Fruit fly (Drosophila melanogaster) whole organism, prepupa: ENCODE data around the gene CG15498.

Source experiments
- Blimp-1 ChIP-seq: fragments of 200-800 bp; sonication (Bioruptor generic); optimal IDR thresholded peaks from 3 replicates; lab custom pipeline; 2017; ENCODE audit warnings: missing biosample characterization, missing genetic modification characterization, mild to moderate bottlenecking, moderate library complexity, missing genetic modification reagents
- CG10631 ChIP-seq: fragments of 200-800 bp; sonication (Bioruptor generic); optimal IDR thresholded peaks from 2 replicates; lab custom pipeline; 2016; ENCODE audit warnings: missing biosample characterization, missing genetic modification characterization
- CG10669 ChIP-seq: fragments of 200-800 bp; sonication (Bioruptor generic); optimal IDR thresholded peaks from 3 replicates; lab custom pipeline; 2018; ENCODE audit warnings: missing biosample characterization, mild to moderate bottlenecking, missing genetic modification characterization, moderate library complexity
- CG11294 ChIP-seq: fragments of 200-800 bp; sonication (Bioruptor generic); IDR thresholded peaks from 2 replicates; pipeline ENCODE4 v1.3.6; 2022; ENCODE audit warnings: missing biosample characterization, missing genetic modification characterization
- CG11762 ChIP-seq: fragments of 200-800 bp; sonication (Bioruptor generic); optimal IDR thresholded peaks from 3 replicates; lab custom pipeline; 2016; ENCODE audit warnings: missing biosample characterization, missing genetic modification characterization; ENCODE audit not compliant: insufficient read depth
- CG11902 ChIP-seq: fragments of 200-800 bp; sonication (Bioruptor generic); optimal IDR thresholded peaks from 3 replicates; lab custom pipeline; 2016; ENCODE audit warnings: missing biosample characterization, missing genetic modification characterization
- CG15336 ChIP-seq: fragments of 200-800 bp; sonication (Bioruptor generic); IDR thresholded peaks from 2 replicates; pipeline ENCODE4 v1.3.6; 2022; ENCODE audit warnings: missing biosample characterization, missing genetic modification characterization
- CG1621 ChIP-seq: fragments of 200-800 bp; sonication (Bioruptor generic); optimal IDR thresholded peaks from 3 replicates; lab custom pipeline; 2018; ENCODE audit warnings: missing biosample characterization, mild to moderate bottlenecking, missing genetic modification characterization
- CG16779 ChIP-seq: fragments of 200-800 bp; sonication (Bioruptor generic); optimal IDR thresholded peaks from 3 replicates; lab custom pipeline; 2017; ENCODE audit warnings: missing biosample characterization, mild to moderate bottlenecking, missing genetic modification characterization
- CG3032 ChIP-seq: fragments of 200-800 bp; optimal IDR thresholded peaks from 2 replicates; lab custom pipeline; 2019; ENCODE audit warnings: missing biosample characterization, mild to moderate bottlenecking, missing genetic modification characterization, moderate library complexity
- CG31627 ChIP-seq: fragments of 200-800 bp; sonication (Bioruptor generic); optimal IDR thresholded peaks from 3 replicates; lab custom pipeline; 2016; ENCODE audit warnings: missing biosample characterization, missing genetic modification characterization
- CG32006 ChIP-seq: fragments of 200-800 bp; sonication (Bioruptor generic); optimal IDR thresholded peaks from 3 replicates; lab custom pipeline; 2017; ENCODE audit warnings: missing biosample characterization, mild to moderate bottlenecking, missing genetic modification characterization
- CG34406 ChIP-seq: fragments of 200-800 bp; sonication (Bioruptor generic); optimal IDR thresholded peaks from 3 replicates; lab custom pipeline; 2016; ENCODE audit warnings: missing biosample characterization, missing genetic modification characterization
- CG4318 ChIP-seq: fragments of 200-800 bp; sonication (Bioruptor generic); optimal IDR thresholded peaks from 3 replicates; lab custom pipeline; 2017; ENCODE audit warnings: missing biosample characterization, mild to moderate bottlenecking, missing genetic modification characterization
- CG6276 ChIP-seq: fragments of 200-800 bp; sonication (Bioruptor generic); optimal IDR thresholded peaks from 2 replicates; lab custom pipeline; 2017; ENCODE audit warnings: missing biosample characterization, mild to moderate bottlenecking, missing genetic modification characterization
- CG6792 ChIP-seq: fragments of 200-800 bp; sonication (Bioruptor generic); optimal IDR thresholded peaks from 3 replicates; lab custom pipeline; 2016; ENCODE audit warnings: missing biosample characterization, missing genetic modification characterization
- CG6808 ChIP-seq: fragments of 200-800 bp; sonication (Bioruptor generic); optimal IDR thresholded peaks from 3 replicates; lab custom pipeline; 2017; ENCODE audit warnings: missing biosample characterization, missing genetic modification characterization, mild to moderate bottlenecking, moderate library complexity, missing genetic modification reagents
- CG6854 ChIP-seq: fragments of 200-800 bp; sonication (Bioruptor generic); optimal IDR thresholded peaks from 2 replicates; lab custom pipeline; 2017; ENCODE audit warnings: missing biosample characterization, mild to moderate bottlenecking, missing genetic modification characterization
- CG7368 ChIP-seq: fragments of 200-800 bp; sonication (Bioruptor generic); optimal IDR thresholded peaks from 3 replicates; lab custom pipeline; 2016; ENCODE audit warnings: missing biosample characterization, missing genetic modification characterization
- CG8319 ChIP-seq: fragments of 200-800 bp; sonication (Bioruptor generic); optimal IDR thresholded peaks from 3 replicates; lab custom pipeline; 2016; ENCODE audit warnings: missing biosample characterization, missing genetic modification characterization
- CG8632 ChIP-seq: fragments of 200-800 bp; sonication (Bioruptor generic); optimal IDR thresholded peaks from 3 replicates; lab custom pipeline; 2016; ENCODE audit warnings: missing biosample characterization, missing genetic modification characterization
- CG9139 ChIP-seq: fragments of 200-800 bp; sonication (Bioruptor generic); optimal IDR thresholded peaks from 3 replicates; lab custom pipeline; 2017; ENCODE audit warnings: missing biosample characterization, mild to moderate bottlenecking, missing genetic modification characterization
- Eip75B ChIP-seq: fragments of 200-800 bp; sonication (Bioruptor generic); optimal IDR thresholded peaks from 3 replicates; lab custom pipeline; 2016; ENCODE audit warnings: missing biosample characterization, missing genetic modification characterization
- Eip78C ChIP-seq: fragments of 200-800 bp; sonication (Bioruptor generic); peaks from one replicate; lab custom pipeline; 2016; ENCODE audit warnings: missing biosample characterization, missing genetic modification characterization
- Eip93F ChIP-seq: fragments of 200-800 bp; sonication (Bioruptor generic); optimal IDR thresholded peaks from 2 replicates; lab custom pipeline; 2016; ENCODE audit warnings: missing biosample characterization, mild to moderate bottlenecking, missing genetic modification characterization
- Ets21C ChIP-seq: fragments of 200-800 bp; sonication (Bioruptor generic); optimal IDR thresholded peaks from 3 replicates; lab custom pipeline; 2016; ENCODE audit warnings: missing biosample characterization, missing genetic modification characterization
- Ets96B ChIP-seq: fragments of 200-800 bp; optimal IDR thresholded peaks from 2 replicates; lab custom pipeline; 2019; ENCODE audit warnings: missing biosample characterization, mild to moderate bottlenecking, missing genetic modification characterization, moderate library complexity
- Gug ChIP-seq: fragments of 200-800 bp; sonication (Bioruptor generic); IDR thresholded peaks from 2 replicates; pipeline ENCODE4 v1.3.6; 2022; ENCODE audit warnings: missing biosample characterization, missing genetic modification characterization
- Hr39 ChIP-seq: fragments of 200-800 bp; sonication (Bioruptor generic); optimal IDR thresholded peaks from 2 replicates; lab custom pipeline; 2016; ENCODE audit warnings: missing biosample characterization, missing genetic modification characterization
- Hr4 ChIP-seq: fragments of 200-800 bp; sonication (Bioruptor generic); optimal IDR thresholded peaks from 3 replicates; lab custom pipeline; 2016; ENCODE audit warnings: missing biosample characterization, missing genetic modification characterization
- Lpt ChIP-seq: fragments of 200-800 bp; sonication (Bioruptor generic); optimal IDR thresholded peaks from 3 replicates; lab custom pipeline; 2016; ENCODE audit warnings: missing biosample characterization, missing genetic modification characterization
- Met ChIP-seq: fragments of 200-800 bp; sonication (Bioruptor generic); optimal IDR thresholded peaks from 3 replicates; lab custom pipeline; 2016; ENCODE audit warnings: missing biosample characterization, missing genetic modification characterization
- Smox ChIP-seq: fragments of 200-800 bp; sonication (Bioruptor generic); optimal IDR thresholded peaks from 3 replicates; lab custom pipeline; 2016; ENCODE audit warnings: missing biosample characterization, missing genetic modification characterization
- Sox102F ChIP-seq: fragments of 200-800 bp; sonication (Bioruptor generic); optimal IDR thresholded peaks from 2 replicates; lab custom pipeline; 2016; ENCODE audit warnings: missing biosample characterization, mild to moderate bottlenecking, missing genetic modification characterization
- Sox14 ChIP-seq: fragments of 200-800 bp; sonication (Bioruptor generic); optimal IDR thresholded peaks from 3 replicates; lab custom pipeline; 2016; ENCODE audit warnings: missing biosample characterization, missing genetic modification characterization
- achi ChIP-seq: fragments of 200-800 bp; sonication (Bioruptor generic); optimal IDR thresholded peaks from 3 replicates; lab custom pipeline; 2016; ENCODE audit warnings: missing biosample characterization, missing genetic modification characterization
- dac ChIP-seq: fragments of 200-800 bp; sonication (Bioruptor generic); optimal IDR thresholded peaks from 2 replicates; lab custom pipeline; 2017; ENCODE audit warnings: missing biosample characterization, mild to moderate bottlenecking, missing genetic modification characterization
- dsx ChIP-seq: fragments of 200-800 bp; optimal IDR thresholded peaks from 3 replicates; lab custom pipeline; 2019; ENCODE audit warnings: missing biosample characterization, mild to moderate bottlenecking, missing genetic modification characterization, moderate library complexity; ENCODE audit not compliant: poor library complexity, severe bottlenecking
- eg ChIP-seq: fragments of 200-800 bp; sonication (Bioruptor generic); IDR thresholded peaks from 3 replicates; pipeline ENCODE4 v1.3.6; 2022; ENCODE audit warnings: missing biosample characterization, missing genetic modification characterization
- esn ChIP-seq: fragments of 200-800 bp; sonication (Bioruptor generic); optimal IDR thresholded peaks from 2 replicates; lab custom pipeline; 2016; ENCODE audit warnings: missing biosample characterization, mild to moderate bottlenecking, missing genetic modification characterization, moderate library complexity
- fd85E ChIP-seq: fragments of 200-800 bp; sonication (Bioruptor generic); optimal IDR thresholded peaks from 3 replicates; lab custom pipeline; 2016; ENCODE audit warnings: missing biosample characterization, missing genetic modification characterization
- fkh ChIP-seq: fragments of 200-800 bp; sonication (Bioruptor generic); optimal IDR thresholded peaks from 3 replicates; lab custom pipeline; 2017; ENCODE audit warnings: missing biosample characterization, mild to moderate bottlenecking, missing genetic modification characterization, moderate library complexity
- lz ChIP-seq: fragments of 200-800 bp; sonication (Bioruptor generic); optimal IDR thresholded peaks from 3 replicates; lab custom pipeline; 2016; ENCODE audit warnings: missing biosample characterization, missing genetic modification characterization
- net ChIP-seq: fragments of 200-800 bp; sonication (Bioruptor generic); optimal IDR thresholded peaks from 3 replicates; lab custom pipeline; 2016; ENCODE audit warnings: missing biosample characterization, missing genetic modification characterization
- pdm3 ChIP-seq: fragments of 200-800 bp; sonication (Bioruptor generic); optimal IDR thresholded peaks from 3 replicates; lab custom pipeline; 2016; ENCODE audit warnings: missing biosample characterization, missing genetic modification characterization
- spab ChIP-seq: fragments of 200-800 bp; sonication (Bioruptor generic); optimal IDR thresholded peaks from 2 replicates; lab custom pipeline; 2017; ENCODE audit warnings: missing biosample characterization, mild to moderate bottlenecking, missing genetic modification characterization, missing genetic modification reagents
- ss ChIP-seq, 2 experiments: fragments of 200-800 bp; sonication (Bioruptor generic); optimal IDR thresholded peaks; 2 replicates in 1 of 2; 3 replicates in 1 of 2; lab custom pipeline; 2017 to 2018; ENCODE audit warnings: mild to moderate bottlenecking in 2 of 2, missing biosample characterization in 2 of 2, missing genetic modification characterization in 2 of 2, moderate library complexity in 1 of 2
- svp ChIP-seq: fragments of 200-800 bp; sonication (Bioruptor generic); peaks from one replicate; lab custom pipeline; 2016; ENCODE audit warnings: missing biosample characterization, missing genetic modification characterization

The CG15498 gene

DNA sequence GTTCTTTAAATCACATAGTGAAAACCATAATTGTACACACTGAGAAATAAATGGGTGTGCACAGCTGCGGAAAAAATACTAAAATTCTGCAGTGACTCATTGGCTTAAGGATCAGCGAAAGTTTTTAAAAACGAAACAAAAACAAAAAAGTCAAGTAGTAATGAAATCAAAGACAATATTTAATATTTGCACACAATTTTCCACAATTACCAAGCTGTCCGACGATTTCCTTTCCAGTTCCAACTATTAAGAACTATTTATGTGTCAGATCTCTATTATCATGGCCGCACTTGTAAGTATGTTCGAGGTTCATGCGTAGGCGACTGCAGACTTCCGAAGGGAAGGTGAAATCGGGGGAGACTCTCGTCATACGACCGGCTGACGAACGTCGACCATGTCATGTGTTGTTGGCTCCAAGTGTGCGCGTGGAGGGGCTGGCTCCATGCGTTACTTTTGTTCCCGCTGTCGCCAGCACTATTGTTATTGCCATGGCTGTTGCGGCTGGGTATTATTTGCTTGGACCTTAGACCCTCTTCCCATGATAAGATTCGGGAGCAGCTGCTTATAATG, 46.0 kb upstream of the CG15498 start (continued):
- TF ChIP-seq dac (peak; percentile 27), Ets96B (peak; percentile 69), spab (GFP tag; lab: Kevin White, UChicago) (peak; percentile 60), CG32006 (GFP tag; lab: Kevin White, UChicago) (peak; percentile 81), CG8632 (GFP tag; lab: Kevin White, UChicago) (peak; percentile 30), lz (GFP tag; lab: Kevin White, UChicago) (peak; percentile 43), CG9139 (GFP tag; lab: Kevin White, UChicago) (peak; percentile 40), CG16779 (peak; percentile 28), CG31627 (peak; percentile 31), CG34406 (peak; percentile 39), CG6276 (GFP tag; lab: Kevin White, UChicago) (peak; percentile 44), CG6854 (GFP tag; lab: Kevin White, UChicago) (no peak), ss (GFP tag; optimal IDR thresholded peaks at IDR 0.05; lab: Kevin White, UChicago) (peak; percentile 61 to 64), CG4318 (peak; percentile 27)

dm6 chr3R:21613322-21613807, 44.4 kb upstream of the CG15498 start:
- no peak for TF ChIP-seq CG11902
- TF ChIP-seq dsx (GFP tag; lab: Kevin White, UChicago), result peak; percentile 83
- peak; percentile 2 for TF ChIP-seq CG10631 (GFP tag; lab: Kevin White, UChicago)
- TF ChIP-seq CG6792 (GFP tag; lab: Kevin White, UChicago), result peak; percentile 18
- TF ChIP-seq Lpt, result no peak
- no peak for TF ChIP-seq eg (GFP tag; lab: Robert Waterston, UW)
- peak; percentile 66 for TF ChIP-seq CG16779
- TF ChIP-seq Eip78C (GFP tag; lab: Kevin White, UChicago), result peak; percentile 74
- no peak for TF ChIP-seq pdm3 (GFP tag; lab: Kevin White, UChicago)
- no peak for TF ChIP-seq CG11762
- peak; percentile 11 for TF ChIP-seq Smox (GFP tag; lab: Kevin White, UChicago)
- TF ChIP-seq Eip75B, result no peak
- TF ChIP-seq Met (GFP tag; lab: Kevin White, UChicago), result peak; percentile 38
- TF ChIP-seq CG8632 (GFP tag; lab: Kevin White, UChicago), result peak; percentile 41
- TF ChIP-seq spab (GFP tag; lab: Kevin White, UChicago), result peak; percentile 23
- peak; percentile 66 for TF ChIP-seq svp (GFP tag; lab: Kevin White, UChicago)
- TF ChIP-seq CG32006 (GFP tag; lab: Kevin White, UChicago), result no peak
- no peak for TF ChIP-seq CG8319
- TF ChIP-seq lz (GFP tag; lab: Kevin White, UChicago), result no peak
- no peak for TF ChIP-seq fd85E (GFP tag; lab: Kevin White, UChicago)
- no peak for TF ChIP-seq CG4318
- TF ChIP-seq CG34406, result peak; percentile 43
- no peak for TF ChIP-seq CG15336 (GFP tag; lab: Robert Waterston, UW)
- TF ChIP-seq fkh (GFP tag; lab: Kevin White, UChicago), result peak; percentile 100
- no peak for TF ChIP-seq CG11294 (GFP tag; lab: Robert Waterston, UW)
- TF ChIP-seq Gug (GFP tag; lab: Robert Waterston, UW), result no peak
- TF ChIP-seq Sox102F, result peak; percentile 15
- peak; percentile 13 for TF ChIP-seq CG3032 (tag; lab: Kevin White, UChicago)
- TF ChIP-seq esn (GFP tag; lab: Kevin White, UChicago), result peak; percentile 46
- TF ChIP-seq Eip93F (GFP tag; lab: Kevin White, UChicago), result peak; percentile 30
- peak; percentile 78 for TF ChIP-seq CG6854 (GFP tag; lab: Kevin White, UChicago)
- peak; percentile 15 for TF ChIP-seq CG10669
- TF ChIP-seq achi, result peak; percentile 18
- TF ChIP-seq CG7368 (GFP tag; lab: Kevin White, UChicago), result peak; percentile 44
- peak; percentile 11 for TF ChIP-seq net (GFP tag; lab: Kevin White, UChicago)
- peak; percentile 33 for TF ChIP-seq Blimp-1 (GFP tag; lab: Kevin White, UChicago)
- peak; percentile 31 for TF ChIP-seq CG1621 (tag; lab: Kevin White, UChicago)
- no peak for TF ChIP-seq Hr39
- no peak for TF ChIP-seq Ets21C (GFP tag; lab: Kevin White, UChicago)
- TF ChIP-seq CG6808 (GFP tag; lab: Kevin White, UChicago), result peak; percentile 57
- TF ChIP-seq Hr4, result no peak
- TF ChIP-seq ss (GFP tag; optimal IDR thresholded peaks at IDR 0.05; lab: Kevin White, UChicago), result peak; percentile 57 to 71
- peak; percentile 24 for TF ChIP-seq Sox14 (GFP tag; lab: Kevin White, UChicago)
